Fruit fly (Drosophila melanogaster) whole organism, wandering third instar larva: ENCODE data around the gene CG33483.

Source experiments
- Abd-B ChIP-seq: fragments of >200 bp; optimal IDR thresholded peaks from 2 replicates; lab custom pipeline; 2017; ENCODE audit warnings: missing biosample characterization, missing genetic modification characterization
- CG9705 ChIP-seq: fragments of 200-800 bp; sonication (Bioruptor generic); optimal IDR thresholded peaks from 2 replicates; lab custom pipeline; 2018; ENCODE audit warnings: missing biosample characterization, mild to moderate bottlenecking, missing genetic modification characterization
- CrebA ChIP-seq: fragments of 200-800 bp; sonication (Bioruptor generic); optimal IDR thresholded peaks from 2 replicates; lab custom pipeline; 2016; ENCODE audit warnings: missing biosample characterization, mild to moderate bottlenecking, missing genetic modification characterization, borderline replicate concordance
- Dfd ChIP-seq: fragments of >200 bp; optimal IDR thresholded peaks from 2 replicates; lab custom pipeline; 2017; ENCODE audit warnings: missing biosample characterization, missing genetic modification characterization
- Dif ChIP-seq: fragments of 200-275, 200-300 bp; sonication (Bioruptor generic); optimal IDR thresholded peaks from 2 replicates; lab custom pipeline; 2018; ENCODE audit warnings: missing biosample characterization, missing genetic modification characterization; ENCODE audit not compliant: partially characterized antibody
- GATAd ChIP-seq: sonication (Bioruptor generic); optimal IDR thresholded peaks from 2 replicates; lab custom pipeline; 2016; ENCODE audit warnings: missing biosample characterization, missing genetic modification characterization
- HLH106 ChIP-seq: fragments of 200-800 bp; optimal IDR thresholded peaks from 3 replicates; lab custom pipeline; 2019; ENCODE audit warnings: missing biosample characterization, mild to moderate bottlenecking, missing genetic modification characterization, moderate library complexity
- Hnf4 ChIP-seq: fragments of 200-800 bp; sonication (Bioruptor generic); optimal IDR thresholded peaks from 2 replicates; lab custom pipeline; 2016; ENCODE audit warnings: missing biosample characterization, mild to moderate bottlenecking, missing genetic modification characterization
- Jra ChIP-seq: sonication (Bioruptor generic); optimal IDR thresholded peaks from 2 replicates; lab custom pipeline; 2016; ENCODE audit warnings: missing biosample characterization, missing genetic modification characterization
- Myc ChIP-seq: fragments of >200 bp; optimal IDR thresholded peaks from 2 replicates; lab custom pipeline; 2017
- N ChIP-seq: fragments of >200 bp; optimal IDR thresholded peaks from 2 replicates; lab custom pipeline; 2018; ENCODE audit warnings: missing biosample characterization, missing external identifiers, missing genetic modification characterization
- OdsH ChIP-seq: fragments of 200-800 bp; sonication (Bioruptor generic); optimal IDR thresholded peaks from 2 replicates; lab custom pipeline; 2016; ENCODE audit warnings: missing biosample characterization, mild to moderate bottlenecking, missing genetic modification characterization
- Vsx2 ChIP-seq: fragments of 200-300, 225-300 bp; sonication (Bioruptor generic); optimal IDR thresholded peaks from 2 replicates; lab custom pipeline; 2018; ENCODE audit warnings: missing biosample characterization, missing genetic modification characterization; ENCODE audit not compliant: partially characterized antibody
- br ChIP-seq: fragments of 200-800 bp; sonication (Bioruptor generic); optimal IDR thresholded peaks from 2 replicates; lab custom pipeline; 2016; ENCODE audit warnings: missing biosample characterization, missing genetic modification characterization
- dmrt93B ChIP-seq: fragments of 200-800 bp; sonication (Bioruptor generic); optimal IDR thresholded peaks from 2 replicates; lab custom pipeline; 2018; ENCODE audit warnings: missing biosample characterization, mild to moderate bottlenecking, missing genetic modification characterization
- dsf ChIP-seq: sonication (Bioruptor generic); optimal IDR thresholded peaks from 2 replicates; lab custom pipeline; 2016; ENCODE audit warnings: missing biosample characterization, missing genetic modification characterization, borderline replicate concordance
- ey ChIP-seq: fragments of 200-800 bp; sonication (Bioruptor generic); optimal IDR thresholded peaks from 2 replicates; lab custom pipeline; 2016; ENCODE audit warnings: missing biosample characterization, missing genetic modification characterization
- foxo ChIP-seq, 2 experiments: fragments of 200-800 bp; sonication (Bioruptor generic); optimal IDR thresholded peaks; 2 replicates in 1 of 2; 3 replicates in 1 of 2; lab custom pipeline; 2016 to 2017; ENCODE audit warnings: missing biosample characterization in 2 of 2, missing genetic modification characterization in 2 of 2
- h ChIP-seq: fragments of 200-800 bp; sonication (Bioruptor generic); optimal IDR thresholded peaks from 3 replicates; lab custom pipeline; 2016; ENCODE audit warnings: missing biosample characterization, mild to moderate bottlenecking, missing genetic modification characterization
- pan ChIP-seq: fragments of >200 bp; optimal IDR thresholded peaks from 2 replicates; lab custom pipeline; 2017
- psq ChIP-seq: fragments of 200-800 bp; sonication (Bioruptor generic); optimal IDR thresholded peaks from 3 replicates; lab custom pipeline; 2017; ENCODE audit warnings: missing biosample characterization, mild to moderate bottlenecking, missing genetic modification characterization, moderate library complexity
- rgr ChIP-seq: fragments of 200-800 bp; sonication (Bioruptor generic); optimal IDR thresholded peaks from 3 replicates; lab custom pipeline; 2016; ENCODE audit warnings: missing biosample characterization, mild to moderate bottlenecking, missing genetic modification characterization
- sage ChIP-seq: fragments of 200-800 bp; sonication (Bioruptor generic); optimal IDR thresholded peaks from 2 replicates; lab custom pipeline; 2016; ENCODE audit warnings: missing biosample characterization, mild to moderate bottlenecking, missing genetic modification characterization
- sv ChIP-seq: fragments of 200-800 bp; sonication (Bioruptor generic); optimal IDR thresholded peaks from 3 replicates; lab custom pipeline; 2016; ENCODE audit warnings: missing biosample characterization, missing genetic modification characterization
- tai ChIP-seq: sonication (Bioruptor generic); optimal IDR thresholded peaks from 2 replicates; lab custom pipeline; 2016; ENCODE audit warnings: missing biosample characterization, missing genetic modification characterization

Gene CG33483

DNA sequence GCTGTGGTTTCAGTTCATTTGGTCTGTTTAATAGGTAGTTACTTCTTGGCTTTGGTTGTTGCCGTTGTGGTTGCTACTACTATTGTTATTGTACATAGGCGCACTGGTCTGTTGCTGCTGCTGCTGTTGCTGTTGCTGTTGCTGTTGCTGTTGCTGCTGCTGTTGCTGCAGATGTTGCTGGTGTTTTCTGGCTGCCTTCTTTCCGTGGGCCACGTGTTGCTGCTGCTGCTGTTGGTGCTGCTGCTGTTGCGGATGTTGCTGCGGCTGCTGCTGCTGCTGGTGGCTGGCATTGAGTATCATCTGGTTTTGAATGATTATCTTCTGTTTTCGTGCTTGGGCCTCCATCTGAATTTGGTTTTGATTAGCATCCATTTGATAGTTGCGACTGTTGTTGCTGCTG is 23.9 kb downstream of the CG33483 start:
- no peak for TF ChIP-seq br
- peak; percentile 96 for TF ChIP-seq Dfd (GFP tag; lab: Kevin White, UChicago)
- TF ChIP-seq, all 38 proteins: peak for 1

- TF ChIP-seq foxo (GFP tag; optimal IDR thresholded peaks at IDR 0.05; lab: Kevin White, UChicago) (peak in 1 of 2 experiments; percentile 13), GATAd (GFP tag; lab: Kevin White, UChicago) (no peak), Dif (GFP tag; lab: Kevin White, UChicago) (no peak), h (peak; percentile 15), Myc (lab: Kevin White, UChicago) (no peak), pan (lab: Kevin White, UChicago) (no peak), ey (GFP tag; lab: Kevin White, UChicago) (peak; percentile 7), sage (GFP tag; lab: Kevin White, UChicago) (no peak), HLH106 (tag; lab: Kevin White, UChicago) (peak; percentile 38), dmrt93B (GFP tag; lab: Kevin White, UChicago) (no peak), tai (GFP tag; lab: Kevin White, UChicago) (no peak), rgr (GFP tag; lab: Kevin White, UChicago) (no peak), Vsx2 (GFP tag; lab: Kevin White, UChicago) (no peak), sv (GFP tag; lab: Kevin White, UChicago) (no peak), N (GFP tag; lab: Kevin White, UChicago) (no peak), Hnf4 (no peak)
Measured at dm6 chr3R:30876136-30876683, 25.8 kb downstream of the CG33483 start, which contains the start of gene CG15546. CG15546 (minus strand) TSS chr3R:30876186.

dm6 chr3R:30874679-30875078 is 27.3 kb downstream of the CG33483 start:
- no peak for TF ChIP-seq HLH106 (tag; lab: Kevin White, UChicago)
- TF ChIP-seq sv (GFP tag; lab: Kevin White, UChicago) = no peak
- TF ChIP-seq dsf (GFP tag; lab: Kevin White, UChicago) = no peak
- no peak for TF ChIP-seq CrebA (GFP tag; lab: Kevin White, UChicago)
- no peak for TF ChIP-seq Vsx2 (GFP tag; lab: Kevin White, UChicago)
- TF ChIP-seq Abd-B (GFP tag; lab: Kevin White, UChicago) = no peak
- TF ChIP-seq, all 38 proteins: peak for 0

- no peak for TF ChIP-seq Jra (GFP tag; lab: Kevin White, UChicago)
- TF ChIP-seq, all 38 proteins: peak for 0
Measured at dm6 chr3R:30872301-30873044, 29.5 kb downstream of the CG33483 start, which contains the start of gene CG15545. CG15545 (minus strand) TSS chr3R:30872351.

DNA sequence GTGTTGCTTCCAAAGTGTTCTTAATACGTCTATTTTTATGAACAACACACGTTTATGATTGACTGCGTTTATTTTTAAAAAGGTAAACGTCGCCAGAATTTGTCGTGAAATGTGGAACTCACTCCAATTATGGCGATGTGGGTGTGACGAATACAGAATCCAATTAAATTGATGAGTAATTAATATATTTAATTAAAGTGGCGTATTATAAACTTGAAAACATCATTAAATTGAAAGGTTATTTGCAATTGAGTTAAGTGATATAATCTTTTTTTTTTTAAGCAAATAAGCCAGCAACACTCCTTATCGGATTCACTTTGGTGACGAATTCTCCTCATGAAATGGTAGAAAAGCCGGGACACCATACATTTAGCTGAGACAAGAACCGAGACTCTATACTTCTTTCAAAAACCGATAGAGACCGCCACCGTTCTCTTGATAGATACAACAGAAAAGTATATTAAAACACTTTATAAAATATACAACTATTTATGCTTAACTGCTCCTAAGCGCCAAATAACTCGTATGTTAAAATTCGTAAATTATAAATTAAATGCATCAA is 31.6 kb downstream of the CG33483 start:
- TF ChIP-seq Myc (lab: Kevin White, UChicago) (peak; percentile 63), dmrt93B (GFP tag; lab: Kevin White, UChicago) (no peak)

dm6 chr3R:30867232-30867631 is 34.7 kb downstream of the CG33483 start, which contains the start of gene Cpr100A:
Cpr100A (plus strand) TSS chr3R:30867521.
- TF ChIP-seq sv (GFP tag; lab: Kevin White, UChicago) (no peak), Myc (lab: Kevin White, UChicago) (no peak), ey (GFP tag; lab: Kevin White, UChicago) (no peak), CG9705 (GFP tag; lab: Kevin White, UChicago) (no peak), tai (GFP tag; lab: Kevin White, UChicago) (no peak), Dif (GFP tag; lab: Kevin White, UChicago) (no peak), OdsH (GFP tag; lab: Kevin White, UChicago) (no peak), psq (GFP tag; lab: Kevin White, UChicago) (no peak)
